Fruit fly (Drosophila melanogaster) whole organism, adult: Measurements from ENCODE around the gene CG32081.
A peak's percentile ranks its signal among the peaks of the same experiment; 100 is the strongest.

Experiments
- CG11617 ChIP-seq: fragments of 200-800 bp; sonication (Bioruptor generic); optimal IDR thresholded peaks from 2 replicates; lab custom pipeline; 2017; ENCODE audit warnings: mild to moderate bottlenecking, missing biosample characterization, missing genetic modification reagents, missing genetic modification characterization
- CG12768 ChIP-seq: fragments of 200-800 bp; sonication (Bioruptor generic); optimal IDR thresholded peaks from 2 replicates; lab custom pipeline; 2017; ENCODE audit warnings: missing biosample characterization, missing genetic modification characterization, mild to moderate bottlenecking, moderate library complexity, missing genetic modification reagents
- CG5204 ChIP-seq: fragments of 200-800 bp; sonication (Bioruptor generic); optimal IDR thresholded peaks from 2 replicates; lab custom pipeline; 2016; ENCODE audit warnings: missing biosample characterization, missing genetic modification characterization
- CG7045 ChIP-seq: fragments of 200-800 bp; sonication (Bioruptor generic); optimal IDR thresholded peaks from 2 replicates; lab custom pipeline; 2017; ENCODE audit warnings: missing biosample characterization, mild to moderate bottlenecking, missing genetic modification characterization
- CG7101 ChIP-seq: fragments of 200-800 bp; sonication (Bioruptor generic); optimal IDR thresholded peaks from 2 replicates; lab custom pipeline; 2018; ENCODE audit warnings: missing biosample characterization, mild to moderate bottlenecking, missing genetic modification characterization, moderate library complexity
- Mnt ChIP-seq: fragments of 200-800 bp; sonication (Bioruptor generic); optimal IDR thresholded peaks from 2 replicates; lab custom pipeline; 2016; ENCODE audit warnings: missing biosample characterization, mild to moderate bottlenecking, missing genetic modification characterization
- bab1 ChIP-seq: fragments of 200-800 bp; sonication (Bioruptor generic); optimal IDR thresholded peaks from 3 replicates; lab custom pipeline; 2019; ENCODE audit warnings: missing biosample characterization, mild to moderate bottlenecking, missing genetic modification characterization, moderate library complexity
- cic ChIP-seq: fragments of 200-800 bp; sonication (Bioruptor generic); optimal IDR thresholded peaks from 2 replicates; lab custom pipeline; 2017; ENCODE audit warnings: missing biosample characterization, mild to moderate bottlenecking, missing genetic modification characterization, moderate library complexity
- kay ChIP-seq: fragments of 200-800 bp; sonication (Bioruptor generic); peaks from one replicate; lab custom pipeline; 2016; ENCODE audit warnings: missing biosample characterization, missing genetic modification characterization, borderline replicate concordance
- pad ChIP-seq: fragments of 200-800 bp; sonication (Bioruptor generic); optimal IDR thresholded peaks from 3 replicates; lab custom pipeline; 2017; ENCODE audit warnings: missing biosample characterization, missing genetic modification characterization, mild to moderate bottlenecking, moderate library complexity, missing genetic modification reagents

DNA sequence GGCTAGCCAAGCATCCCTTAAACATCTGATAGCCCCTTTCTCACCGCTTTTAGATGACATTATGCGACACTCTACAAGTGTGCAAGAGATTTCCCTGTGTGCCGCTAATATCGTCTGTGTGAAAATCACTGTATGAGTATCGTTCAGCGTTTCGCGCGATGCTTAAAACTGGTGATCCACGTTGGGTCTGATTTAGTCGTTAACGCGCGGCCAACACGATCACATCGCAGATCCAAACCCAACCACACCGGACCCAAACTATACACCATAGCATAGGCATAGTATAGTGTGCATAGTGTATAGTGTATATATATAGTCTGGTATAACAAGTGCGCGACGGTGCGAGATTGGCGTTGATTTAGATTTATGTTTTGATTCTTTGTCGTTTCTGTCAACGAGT, 26.5 kb downstream of the CG32081 start, which contains the start of gene CG7888:
- TF ChIP-seq CG7045 (GFP tag; lab: Kevin White, UChicago) (no peak), kay (GFP tag; lab: Kevin White, UChicago) (no peak), pad (GFP tag; lab: Kevin White, UChicago) (no peak), cic (GFP tag; lab: Kevin White, UChicago) (no peak), CG12768 (peak; percentile 17), CG5204 (no peak), bab1 (GFP tag; lab: Kevin White, UChicago) (no peak), Mnt (GFP tag; lab: Kevin White, UChicago) (no peak), CG11617 (GFP tag; lab: Kevin White, UChicago) (no peak), CG7101 (no peak)
